Fruit fly (Drosophila melanogaster) S2 (cell line): ENCODE results near the gene CG14326.

Source experiments
- CG8478 ChIP-seq: fragments of >200 bp; optimal IDR thresholded peaks from 2 replicates; lab custom pipeline; 2018
- CTCF ChIP-seq, 2 experiments: fragments of >200 bp; optimal IDR thresholded peaks; 2 replicates each; lab custom pipeline; 2018

DNA sequence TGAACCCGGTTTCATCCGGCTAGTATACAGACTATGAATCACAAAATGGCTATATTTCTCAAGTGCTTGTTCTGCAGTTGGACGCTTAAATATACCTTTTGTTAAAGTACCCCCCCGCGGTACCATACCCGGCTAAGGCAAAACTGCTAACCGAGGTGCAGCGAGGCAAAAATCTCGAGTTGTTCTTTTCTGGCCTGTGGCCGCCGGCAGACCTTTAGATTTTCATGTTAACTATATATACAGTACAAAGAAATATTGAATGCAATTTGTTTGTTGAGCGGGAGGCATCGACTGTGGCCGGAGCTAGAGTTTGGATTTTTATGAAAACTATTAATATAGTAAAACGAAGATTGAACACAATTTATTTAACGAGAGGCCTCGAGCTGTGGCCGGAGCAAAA lies 3.2 kb upstream of the CG14326 start:
- TF ChIP-seq CTCF (optimal IDR thresholded peaks at IDR 0.05; lab: Kevin White, UChicago) (no peak), CG8478 (lab: Kevin White, UChicago) (no peak)
